Fruit fly (Drosophila melanogaster) S2 (cell line): ENCODE data around the gene ppk24.

Experiments used
- CG8478 ChIP-seq: fragments of >200 bp; optimal IDR thresholded peaks from 2 replicates; lab custom pipeline; 2018
- CTCF ChIP-seq, 2 experiments: fragments of >200 bp; optimal IDR thresholded peaks; 2 replicates each; lab custom pipeline; 2018

- TF ChIP-seq CTCF (optimal IDR thresholded peaks at IDR 0.05; lab: Kevin White, UChicago) (no peak), CG8478 (lab: Kevin White, UChicago) (no peak)
These were observed 44.8 kb downstream of the ppk24 start for dm6 chr3R:31310300-31310699.
